Fruit fly (Drosophila melanogaster): ENCODE measurements around the gene skd.

Gene skd

DNA sequence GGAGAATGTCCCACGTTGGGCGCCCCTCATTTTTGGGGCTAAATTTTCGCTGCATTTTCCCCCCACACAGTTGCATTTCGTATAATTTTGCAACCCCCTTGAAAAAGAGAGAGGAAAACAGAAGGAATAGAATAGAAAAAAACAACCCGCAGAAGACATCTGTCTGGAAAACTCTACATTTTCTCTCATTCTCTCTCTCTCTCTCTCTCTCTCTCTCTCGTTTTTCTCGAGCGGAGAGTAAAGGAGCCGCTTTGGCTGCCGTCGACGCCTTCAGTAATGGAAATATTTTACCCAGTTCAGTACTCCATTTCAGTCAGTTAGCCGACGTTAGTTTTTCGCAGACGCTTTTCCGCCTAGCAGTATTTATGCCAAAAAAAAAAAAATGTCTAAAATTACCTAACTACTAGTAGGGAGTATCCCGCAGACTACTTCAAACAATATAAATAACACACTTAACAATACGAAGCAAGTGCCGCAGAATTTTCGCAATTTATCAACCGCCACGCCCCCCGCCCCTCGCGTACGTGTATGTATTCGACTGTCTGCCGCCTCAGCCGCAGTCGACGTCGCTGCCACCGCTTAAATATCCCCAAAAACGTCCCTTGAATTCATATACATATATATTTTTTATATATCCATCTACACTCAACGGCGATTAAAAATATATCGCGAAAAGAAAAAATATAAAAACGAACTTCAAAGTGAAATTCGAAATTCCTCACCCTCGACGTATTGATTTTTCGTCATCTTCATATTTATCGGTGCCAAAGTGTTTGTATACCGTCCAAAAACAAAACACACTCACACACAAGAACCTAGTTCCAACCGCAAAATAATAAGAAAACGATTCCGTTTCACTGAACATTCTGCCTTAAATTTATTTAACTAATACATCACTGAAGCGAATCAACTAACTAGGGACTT, 20.8 kb upstream of the skd start:
- no peak for TF ChIP-seq Sp1 (GFP tag; optimal IDR thresholded peaks at IDR 0.05)
- no peak for TF ChIP-seq Hr78 (GFP tag; optimal IDR thresholded peaks at IDR 0.05)
- TF ChIP-seq foxo (GFP tag; optimal IDR thresholded peaks at IDR 0.05): no peak
- no peak for TF ChIP-seq CG9705 (GFP tag; optimal IDR thresholded peaks at IDR 0.05)
- TF ChIP-seq sv (GFP tag; optimal IDR thresholded peaks at IDR 0.05): no peak
- TF ChIP-seq GATAd (GFP tag; optimal IDR thresholded peaks at IDR 0.05): no peak
- no peak for TF ChIP-seq Dfd (GFP tag; optimal IDR thresholded peaks at IDR 0.05)
- peak; percentile 12 for TF ChIP-seq Dif (GFP tag; optimal IDR thresholded peaks at IDR 0.05; ENCODE audit: partially characterized antibody)
- peak; percentile 2 for TF ChIP-seq brk (GFP tag; optimal IDR thresholded peaks at IDR 0.05)
- TF ChIP-seq ey (GFP tag; optimal IDR thresholded peaks at IDR 0.05): no peak
- no peak for TF ChIP-seq OdsH (GFP tag; optimal IDR thresholded peaks at IDR 0.05)

DNA sequence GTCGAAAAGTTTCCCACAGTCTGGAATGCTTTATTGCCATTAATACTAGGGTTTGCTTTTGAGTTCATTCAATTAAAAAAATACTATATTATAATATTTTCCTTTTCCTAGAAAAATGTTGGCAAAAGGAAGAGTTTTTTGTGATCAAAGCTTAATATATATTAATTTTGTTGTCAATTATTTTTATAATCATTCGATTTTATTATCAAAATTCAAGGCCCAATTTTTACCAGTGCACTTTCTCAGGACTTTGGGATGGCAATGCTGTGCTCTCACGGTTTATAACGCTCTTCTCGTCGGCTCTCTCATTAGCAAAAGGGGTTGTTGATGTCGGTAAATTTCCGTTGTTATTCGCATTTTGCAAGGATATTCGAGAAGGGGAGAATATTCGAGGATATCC, 19.8 kb upstream of the skd start:
- TF ChIP-seq h (GFP tag; optimal IDR thresholded peaks at IDR 0.05) (peak; percentile 11), brk (GFP tag; optimal IDR thresholded peaks at IDR 0.05) (no peak), sv (GFP tag; optimal IDR thresholded peaks at IDR 0.05) (no peak), foxo (GFP tag; optimal IDR thresholded peaks at IDR 0.05) (peak in 1 of 2 experiments; percentile 30), HLH106 (tag; optimal IDR thresholded peaks at IDR 0.05) (peak; percentile 6), tai (GFP tag; optimal IDR thresholded peaks at IDR 0.05) (no peak), Rel (GFP tag; optimal IDR thresholded peaks at IDR 0.05) (no peak), Rel (tag; optimal IDR thresholded peaks at IDR 0.05) (no peak), pan (optimal IDR thresholded peaks at IDR 0.05) (no peak), dmrt93B (GFP tag; optimal IDR thresholded peaks at IDR 0.05) (no peak), usp (GFP tag; optimal IDR thresholded peaks at IDR 0.05) (no peak), Sp1 (GFP tag; optimal IDR thresholded peaks at IDR 0.05) (peak; percentile 19), fru (GFP tag; optimal IDR thresholded peaks at IDR 0.05) (no peak)

DNA sequence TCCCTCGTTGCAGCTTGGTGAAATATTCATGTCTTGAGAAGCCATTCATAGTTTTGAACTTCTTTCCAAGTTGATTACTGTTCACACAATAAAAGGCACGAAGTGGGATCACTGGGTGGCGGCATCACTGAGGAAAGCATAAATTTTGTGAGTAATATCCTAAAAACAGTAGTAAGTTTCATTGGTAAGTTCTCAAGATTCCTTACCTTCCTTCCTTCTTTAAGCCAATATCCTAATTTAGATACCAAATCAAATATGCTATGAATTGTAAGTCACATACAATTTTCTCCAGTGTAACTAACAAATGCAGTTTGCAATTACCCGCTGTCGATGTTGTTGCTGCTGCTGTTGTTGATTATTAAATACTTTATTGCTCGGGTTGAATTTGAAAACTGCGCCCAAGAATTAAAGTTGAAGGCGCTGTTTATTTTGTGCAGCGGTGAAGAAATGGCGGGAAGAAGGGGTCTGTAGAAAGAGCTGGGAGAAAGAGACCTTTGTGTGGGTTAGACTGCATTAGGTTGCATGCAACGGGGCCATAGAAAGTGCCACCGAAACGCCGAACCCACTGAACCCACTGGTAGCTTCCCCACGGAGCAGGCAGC, 19.0 kb upstream of the skd start:
- TF ChIP-seq rgr (GFP tag; optimal IDR thresholded peaks at IDR 0.05): no peak
- no peak for TF ChIP-seq GATAd (GFP tag; optimal IDR thresholded peaks at IDR 0.05)
- no peak for TF ChIP-seq OdsH (GFP tag; optimal IDR thresholded peaks at IDR 0.05)

DNA sequence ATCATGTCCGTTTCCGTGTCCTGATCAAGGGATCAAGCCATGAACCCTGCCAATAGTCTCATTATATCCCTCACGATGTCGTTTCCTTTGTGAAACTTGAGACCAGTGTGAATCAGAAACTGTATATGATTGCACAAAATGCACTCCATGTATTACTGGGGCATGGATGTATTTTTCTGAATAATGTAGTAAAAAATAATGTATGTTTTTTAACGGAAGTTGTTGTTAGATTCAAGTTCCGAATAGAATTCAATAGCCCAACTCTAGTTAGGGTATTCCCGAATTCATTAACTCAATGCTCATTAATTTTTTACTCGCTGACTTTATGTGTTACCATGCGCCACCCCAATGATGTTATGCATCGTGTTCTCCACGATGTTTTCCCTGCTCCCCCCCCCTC, 17.5 kb upstream of the skd start:
- TF ChIP-seq Hnf4 (GFP tag; optimal IDR thresholded peaks at IDR 0.05) (no peak), Dfd (GFP tag; optimal IDR thresholded peaks at IDR 0.05) (no peak), OdsH (GFP tag; optimal IDR thresholded peaks at IDR 0.05) (no peak), woc (GFP tag; optimal IDR thresholded peaks at IDR 0.05) (peak; percentile 2), CrebA (GFP tag; optimal IDR thresholded peaks at IDR 0.05; ENCODE audit: borderline replicate concordance) (no peak), CG32264 (GFP tag; optimal IDR thresholded peaks at IDR 0.05) (no peak), ey (GFP tag; optimal IDR thresholded peaks at IDR 0.05) (no peak)

DNA sequence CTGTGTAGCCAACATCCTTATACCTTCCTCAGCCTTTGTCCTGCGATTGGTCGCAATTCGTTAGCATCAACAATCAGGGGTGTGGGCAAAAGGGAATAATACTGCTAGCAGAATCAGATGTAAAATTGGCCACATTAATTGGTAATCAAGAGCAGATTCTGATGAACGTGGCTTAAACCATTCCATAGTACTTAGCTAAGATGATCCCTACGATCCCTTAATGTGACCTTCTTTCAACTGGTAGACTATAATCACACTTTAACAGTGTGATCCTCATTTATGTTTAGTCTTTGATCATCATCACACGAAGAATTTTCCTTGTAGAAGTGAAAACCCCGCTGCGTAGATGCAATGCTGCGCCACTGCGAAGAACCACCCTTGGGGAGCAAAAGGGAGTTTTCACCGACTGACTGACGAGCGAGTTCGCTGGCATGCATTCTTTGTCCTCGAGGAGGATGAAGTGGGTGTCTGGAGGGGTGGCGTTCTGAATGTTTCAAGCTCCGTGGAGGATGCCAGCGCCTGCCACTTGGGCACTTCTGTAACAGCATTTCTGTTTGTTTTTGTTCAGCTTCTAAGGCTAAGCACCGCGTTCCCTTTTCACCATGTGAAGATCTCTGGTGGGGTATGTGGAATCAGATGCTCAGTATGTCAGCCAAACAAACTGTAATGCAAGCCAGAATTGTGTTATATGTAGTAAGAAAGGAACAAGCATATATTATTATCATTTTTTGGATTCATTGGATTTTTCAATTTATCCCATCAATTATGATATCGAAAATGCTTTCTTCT, 16.9 kb upstream of the skd start:
- no peak for TF ChIP-seq Rel (GFP tag; optimal IDR thresholded peaks at IDR 0.05)
- TF ChIP-seq Rel (tag; optimal IDR thresholded peaks at IDR 0.05): no peak
- peak; percentile 17 for TF ChIP-seq ey (GFP tag; optimal IDR thresholded peaks at IDR 0.05)
- TF ChIP-seq usp (GFP tag; optimal IDR thresholded peaks at IDR 0.05): no peak
- TF ChIP-seq dmrt93B (GFP tag; optimal IDR thresholded peaks at IDR 0.05): no peak
- peak in 1 of 2 experiments; percentile 2 for TF ChIP-seq foxo (GFP tag; optimal IDR thresholded peaks at IDR 0.05)
- TF ChIP-seq Vsx2 (GFP tag; optimal IDR thresholded peaks at IDR 0.05; ENCODE audit: partially characterized antibody): no peak
- TF ChIP-seq brk (GFP tag; optimal IDR thresholded peaks at IDR 0.05): no peak
- no peak for TF ChIP-seq Dfd (GFP tag; optimal IDR thresholded peaks at IDR 0.05)
- TF ChIP-seq pan (optimal IDR thresholded peaks at IDR 0.05): no peak
- no peak for TF ChIP-seq sv (GFP tag; optimal IDR thresholded peaks at IDR 0.05)
- TF ChIP-seq dsf (GFP tag; optimal IDR thresholded peaks at IDR 0.05; ENCODE audit: borderline replicate concordance): no peak
- TF ChIP-seq rgr (GFP tag; optimal IDR thresholded peaks at IDR 0.05): no peak
- no peak for TF ChIP-seq br (GFP tag; optimal IDR thresholded peaks at IDR 0.05)
- no peak for TF ChIP-seq dl (GFP tag; optimal IDR thresholded peaks at IDR 0.05; ENCODE audit: insufficient read depth in 1 of 2, partially characterized antibody in 2 of 2)
- TF ChIP-seq CG9705 (GFP tag; optimal IDR thresholded peaks at IDR 0.05): no peak
- TF ChIP-seq fru (GFP tag; optimal IDR thresholded peaks at IDR 0.05): peak; percentile 7
- TF ChIP-seq Mio (GFP tag; optimal IDR thresholded peaks at IDR 0.05): no peak
- no peak for TF ChIP-seq Hnf4 (GFP tag; optimal IDR thresholded peaks at IDR 0.05)
- TF ChIP-seq Sp1 (GFP tag; optimal IDR thresholded peaks at IDR 0.05): peak; percentile 10
